Worm (Caenorhabditis elegans): ENCODE measurements around the gene F21H7.3.

The F21H7.3 gene

ce11 chrV:16246579-16246978, 11.5 kb upstream of the F21H7.3 start, which contains the start of gene srh-95:
srh-95 (plus strand) TSS chrV:16246879.
- TF ChIP-seq nhr-21 (tag; optimal IDR thresholded peaks at IDR 0.05) (no peak), nhr-77 (tag; optimal IDR thresholded peaks at IDR 0.05) (no peak)

- TF ChIP-seq Y55F3AM.14 (GFP tag; optimal IDR thresholded peaks at IDR 0.05) (no peak), nhr-25 (tag; optimal IDR thresholded peaks at IDR 0.05) (no peak), ama-1 (optimal IDR thresholded peaks at IDR 0.05) (no peak), fos-1 (tag; optimal IDR thresholded peaks at IDR 0.05) (no peak), ztf-1 (GFP tag; conservative IDR thresholded peaks at IDR 0.05) (no peak), nhr-12 (tag; optimal IDR thresholded peaks at IDR 0.05) (no peak), peb-1 (tag; optimal IDR thresholded peaks at IDR 0.05) (no peak), skn-1 (tag; optimal IDR thresholded peaks at IDR 0.05) (no peak), unc-62 (GFP tag; optimal IDR thresholded peaks at IDR 0.05) (no peak), R02D3.7 (tag; optimal IDR thresholded peaks at IDR 0.05) (no peak), C34F6.9 (tag; optimal IDR thresholded peaks at IDR 0.05) (no peak), lin-13 (GFP tag; optimal IDR thresholded peaks at IDR 0.05) (no peak), ztf-4 (tag; optimal IDR thresholded peaks at IDR 0.05) (no peak), gmeb-1 (tag; optimal IDR thresholded peaks at IDR 0.05) (no peak), elt-1 (tag; optimal IDR thresholded peaks at IDR 0.05) (no peak), mbf-1 (tag; optimal IDR thresholded peaks at IDR 0.05) (no peak), mdl-1 (tag; optimal IDR thresholded peaks at IDR 0.05) (no peak), zag-1 (tag; optimal IDR thresholded peaks at IDR 0.05) (no peak)
Measured at ce11 chrV:16244078-16244477, 9.0 kb upstream of the F21H7.3 start, which contains the start of gene srh-104. srh-104 (minus strand) TSS chrV:16244178.

- no peak for TF ChIP-seq ama-1 (optimal IDR thresholded peaks at IDR 0.05)
- no peak for TF ChIP-seq crh-2 (tag; optimal IDR thresholded peaks at IDR 0.05)
- TF ChIP-seq sma-3 (GFP tag; optimal IDR thresholded peaks at IDR 0.05), result no peak
- TF ChIP-seq nhr-12 (tag; optimal IDR thresholded peaks at IDR 0.05), result no peak
- TF ChIP-seq Y55F3AM.14 (GFP tag; optimal IDR thresholded peaks at IDR 0.05), result no peak
- no peak for TF ChIP-seq zag-1 (tag; optimal IDR thresholded peaks at IDR 0.05)
- no peak for TF ChIP-seq sma-9 (GFP tag; optimal IDR thresholded peaks at IDR 0.05)
- no peak for TF ChIP-seq sma-9 (tag; optimal IDR thresholded peaks at IDR 0.05)
- no peak for TF ChIP-seq nhr-25 (tag; optimal IDR thresholded peaks at IDR 0.05)
- no peak for TF ChIP-seq elt-1 (tag; optimal IDR thresholded peaks at IDR 0.05)
- no peak for TF ChIP-seq gmeb-1 (tag; optimal IDR thresholded peaks at IDR 0.05)
Measured at ce11 chrV:16237223-16237622, 2.2 kb upstream of the F21H7.3 start, which contains the start of gene F21H7.5. F21H7.5 (plus strand) TSS chrV:16237523.

- no peak for TF ChIP-seq crh-2 (tag; optimal IDR thresholded peaks at IDR 0.05)
- TF ChIP-seq elt-1 (tag; optimal IDR thresholded peaks at IDR 0.05), result no peak
- TF ChIP-seq lin-39 (tag; optimal IDR thresholded peaks at IDR 0.05), result no peak
- no peak for TF ChIP-seq zag-1 (tag; optimal IDR thresholded peaks at IDR 0.05)
- no peak for TF ChIP-seq ztf-1 (GFP tag; conservative IDR thresholded peaks at IDR 0.05)
- no peak for TF ChIP-seq unc-62 (GFP tag; optimal IDR thresholded peaks at IDR 0.05)
- TF ChIP-seq skn-1 (tag; optimal IDR thresholded peaks at IDR 0.05), result no peak
- TF ChIP-seq peb-1 (tag; optimal IDR thresholded peaks at IDR 0.05), result no peak
- no peak for TF ChIP-seq F13H6.1 (tag; optimal IDR thresholded peaks at IDR 0.05)
Measured at ce11 chrV:16235647-16236046, 612 bp upstream of the F21H7.3 start, which contains the start of gene srh-98. srh-98 (minus strand) TSS chrV:16235747.

- TF ChIP-seq snpc-4 (tag; optimal IDR thresholded peaks at IDR 0.05), result no peak
Measured at ce11 chrV:16233624-16234023, 1.4 kb downstream of the F21H7.3 start, which contains the start of gene clec-233. clec-233 (plus strand) TSS chrV:16233924.

- peak; percentile 10 for TF ChIP-seq skn-1 (tag; optimal IDR thresholded peaks at IDR 0.05)
- peak; percentile 99 for TF ChIP-seq fos-1 (tag; optimal IDR thresholded peaks at IDR 0.05)
- no peak for TF ChIP-seq aly-2 (tag; optimal IDR thresholded peaks at IDR 0.05)
- no peak for TF ChIP-seq nhr-21 (tag; optimal IDR thresholded peaks at IDR 0.05)
- TF ChIP-seq sma-9 (GFP tag; optimal IDR thresholded peaks at IDR 0.05), result peak; percentile 56
- no peak for TF ChIP-seq sma-9 (tag; optimal IDR thresholded peaks at IDR 0.05)
- peak; percentile 5 for TF ChIP-seq gmeb-1 (tag; optimal IDR thresholded peaks at IDR 0.05)
Measured at ce11 chrV:16232180-16232579, 2.9 kb downstream of the F21H7.3 start, which contains the start of gene gst-22. gst-22 (minus strand) TSS chrV:16232282.

- TF ChIP-seq alr-1 (tag; optimal IDR thresholded peaks at IDR 0.05), result no peak
- TF ChIP-seq crh-2 (tag; optimal IDR thresholded peaks at IDR 0.05), result no peak
- TF ChIP-seq nhr-21 (tag; optimal IDR thresholded peaks at IDR 0.05), result no peak
- TF ChIP-seq nhr-237 (tag; optimal IDR thresholded peaks at IDR 0.05), result no peak
- no peak for TF ChIP-seq aly-2 (tag; optimal IDR thresholded peaks at IDR 0.05)
- TF ChIP-seq unc-55 (GFP tag; optimal IDR thresholded peaks at IDR 0.05), result no peak
- TF ChIP-seq egl-27 (tag; optimal IDR thresholded peaks at IDR 0.05), result no peak
- TF ChIP-seq sma-9 (GFP tag; optimal IDR thresholded peaks at IDR 0.05), result no peak
- TF ChIP-seq sma-9 (tag; optimal IDR thresholded peaks at IDR 0.05), result no peak
- TF ChIP-seq snpc-4 (tag; optimal IDR thresholded peaks at IDR 0.05), result no peak
- no peak for TF ChIP-seq ceh-82 (tag; optimal IDR thresholded peaks at IDR 0.05)
- no peak for TF ChIP-seq mdl-1 (tag; optimal IDR thresholded peaks at IDR 0.05)
- TF ChIP-seq gmeb-1 (tag; optimal IDR thresholded peaks at IDR 0.05), result no peak
- TF ChIP-seq unc-39 (tag; optimal IDR thresholded peaks at IDR 0.05), result no peak
- no peak for TF ChIP-seq sma-3 (GFP tag; optimal IDR thresholded peaks at IDR 0.05)
- TF ChIP-seq nhr-11 (tag; optimal IDR thresholded peaks at IDR 0.05), result no peak
- TF ChIP-seq nhr-129 (tag; optimal IDR thresholded peaks at IDR 0.05), result no peak
Measured at ce11 chrV:16229896-16230295, 5.1 kb downstream of the F21H7.3 start, which contains the start of the genes F21H7.2 and F21H7.12. F21H7.2 (minus strand) TSS chrV:16229996. F21H7.12 (plus strand) TSS chrV:16230165.
